Fruit fly (Drosophila melanogaster): ENCODE data around the gene CG12155.

CG12155 gene

DNA sequence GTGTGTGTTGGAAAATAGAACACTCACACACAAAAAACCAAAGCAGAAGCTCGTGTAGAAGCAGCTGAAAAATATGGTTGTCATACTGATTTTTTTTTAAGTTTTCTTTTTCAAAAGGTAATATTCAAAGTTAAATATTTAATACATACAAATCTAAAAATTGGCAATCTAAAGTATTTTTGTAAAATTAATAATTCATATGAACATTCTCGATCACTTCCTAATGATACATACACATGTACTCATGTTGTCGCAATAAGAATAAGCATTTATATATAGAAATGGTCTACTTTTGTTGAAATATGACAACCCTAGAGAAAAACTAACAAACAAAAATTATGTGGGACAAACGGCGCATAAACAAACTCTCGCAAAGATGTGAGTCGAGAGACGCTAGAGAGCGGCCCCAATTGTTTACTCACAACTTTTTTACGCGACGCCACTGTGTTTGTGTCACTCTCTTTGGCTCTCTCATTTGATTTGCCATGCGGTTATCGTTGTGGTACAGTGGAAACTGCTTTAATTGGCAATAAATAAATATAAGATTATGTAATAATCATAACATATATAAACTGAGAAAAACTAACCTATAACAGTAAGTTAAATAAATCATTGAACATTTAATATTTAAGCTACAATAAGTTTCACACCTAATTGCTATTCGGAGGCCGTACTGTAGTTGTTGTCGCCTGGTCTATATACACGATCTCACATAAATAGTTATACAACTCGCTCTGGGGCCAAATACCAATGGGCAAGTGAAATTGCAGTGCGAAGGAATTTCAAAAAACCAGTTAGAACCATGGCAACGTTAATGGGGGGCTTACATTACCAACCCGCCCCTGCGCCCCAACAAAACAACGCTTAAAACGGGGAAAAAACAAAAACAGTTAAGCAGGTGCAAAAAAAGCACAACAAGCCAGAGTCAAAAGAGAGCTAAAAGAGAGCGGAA, 21.9 kb upstream of the CG12155 start (continued):
- TF ChIP-seq insv (GFP tag; optimal IDR thresholded peaks at IDR 0.05), result peak in 1 of 2 experiments; percentile 78
- peak; percentile 97 for TF ChIP-seq fd96Cb (tag; optimal IDR thresholded peaks at IDR 0.05)
- peak; percentile 97 for TF ChIP-seq ATbp (GFP tag; optimal IDR thresholded peaks at IDR 0.05)
- peak; percentile 95 for TF ChIP-seq ro (GFP tag; IDR thresholded peaks at IDR 0.05)
- peak; percentile 98 for TF ChIP-seq NfI (GFP tag; optimal IDR thresholded peaks at IDR 0.05)
- peak; percentile 98 for TF ChIP-seq ttk (GFP tag; IDR thresholded peaks at IDR 0.05)
- peak; percentile 96 for TF ChIP-seq CG3726 (GFP tag; IDR thresholded peaks at IDR 0.05)
- no peak for TF ChIP-seq hth (optimal IDR thresholded peaks at IDR 0.05)
- TF ChIP-seq caup (GFP tag; optimal IDR thresholded peaks at IDR 0.05; ENCODE audit: severe bottlenecking), result peak; percentile 98
- TF ChIP-seq Max (GFP tag; optimal IDR thresholded peaks at IDR 0.05), result peak; percentile 80
- peak; percentile 99 for TF ChIP-seq Dbx (GFP tag; IDR thresholded peaks at IDR 0.05)
- peak; percentile 99 for TF ChIP-seq tgo (GFP tag; IDR thresholded peaks at IDR 0.05)
- TF ChIP-seq her (GFP tag; optimal IDR thresholded peaks at IDR 0.05), result no peak
- TF ChIP-seq chinmo (GFP tag; IDR thresholded peaks at IDR 0.05; ENCODE audit: partially characterized antibody), result peak; percentile 63; the same call in 1 of the 4 replicates
- TF ChIP-seq CG6854 (GFP tag; optimal IDR thresholded peaks at IDR 0.05), result peak; percentile 97
- TF ChIP-seq Antp (GFP tag; optimal IDR thresholded peaks at IDR 0.05), result peak; percentile 72
- TF ChIP-seq Scr (GFP tag; IDR thresholded peaks at IDR 0.05; ENCODE audit: partially characterized antibody), result no peak
- TF ChIP-seq Dref (GFP tag; IDR thresholded peaks at IDR 0.05), result peak; percentile 48; the same call in 1 of the 2 replicates
- TF ChIP-seq Lim3 (GFP tag; IDR thresholded peaks at IDR 0.05), result peak; percentile 95
- TF ChIP-seq luna (GFP tag; optimal IDR thresholded peaks at IDR 0.05), result no peak
- peak; percentile 93 for TF ChIP-seq psq (GFP tag; optimal IDR thresholded peaks at IDR 0.05)
- TF ChIP-seq so (GFP tag; IDR thresholded peaks at IDR 0.05), result peak; percentile 97
- TF ChIP-seq maf-S (GFP tag; optimal IDR thresholded peaks at IDR 0.05), result peak; percentile 40
- peak; percentile 88 for TF ChIP-seq kay (GFP tag; optimal IDR thresholded peaks at IDR 0.05)
- peak; percentile 98 for TF ChIP-seq seq (GFP tag; IDR thresholded peaks at IDR 0.05)
- peak; percentile 90 for TF ChIP-seq CG5180 (GFP tag; optimal IDR thresholded peaks at IDR 0.05)
- TF ChIP-seq gce (GFP tag; IDR thresholded peaks at IDR 0.05), result peak; percentile 98
- TF ChIP-seq phol (tag; optimal IDR thresholded peaks at IDR 0.05), result peak; percentile 96
- peak; percentile 97 for TF ChIP-seq CG17912 (GFP tag; optimal IDR thresholded peaks at IDR 0.05)
- peak; percentile 97 for TF ChIP-seq CG2889 (GFP tag; IDR thresholded peaks at IDR 0.05)
- peak; percentile 92 for TF ChIP-seq CG3407 (GFP tag; optimal IDR thresholded peaks at IDR 0.05)
- TF ChIP-seq dm (GFP tag; optimal IDR thresholded peaks at IDR 0.05), result peak; percentile 49
- peak; percentile 98 for TF ChIP-seq NFAT (GFP tag; IDR thresholded peaks at IDR 0.05)
- no peak for TF ChIP-seq CG4282 (GFP tag; optimal IDR thresholded peaks at IDR 0.05)
- peak; percentile 98 for TF ChIP-seq zfh1 (GFP tag; IDR thresholded peaks at IDR 0.05)
- peak; percentile 93 for TF ChIP-seq CG16815 (GFP tag; optimal IDR thresholded peaks at IDR 0.05)
- TF ChIP-seq Doc2 (GFP tag; IDR thresholded peaks at IDR 0.05), result peak; percentile 90
- peak; percentile 98 for TF ChIP-seq CG9215 (GFP tag; IDR thresholded peaks at IDR 0.05)
- TF ChIP-seq CG6813 (GFP tag; optimal IDR thresholded peaks at IDR 0.05), result peak; percentile 97
- TF ChIP-seq pum (GFP tag; optimal IDR thresholded peaks at IDR 0.05), result peak; percentile 74
- peak; percentile 77 to 81 for TF ChIP-seq Trl (optimal IDR thresholded peaks at IDR 0.05)
- peak; percentile 33 for TF ChIP-seq Trl (GFP tag; optimal IDR thresholded peaks at IDR 0.05)
- TF ChIP-seq aop (GFP tag; IDR thresholded peaks at IDR 0.05), result peak; percentile 90
- peak; percentile 98 for TF ChIP-seq CG17328 (GFP tag; IDR thresholded peaks at IDR 0.05)
- peak; percentile 84 for TF ChIP-seq ems (GFP tag; optimal IDR thresholded peaks at IDR 0.05)
- peak; percentile 99 for TF ChIP-seq CG34422 (GFP tag; IDR thresholded peaks at IDR 0.05)
- peak; percentile 98 for TF ChIP-seq stc (GFP tag; IDR thresholded peaks at IDR 0.05)
- TF ChIP-seq D19B (GFP tag; optimal IDR thresholded peaks at IDR 0.05), result peak; percentile 74
- TF ChIP-seq CG12219 (GFP tag; optimal IDR thresholded peaks at IDR 0.05), result peak; percentile 97
- TF ChIP-seq Chrac-16 (GFP tag; optimal IDR thresholded peaks at IDR 0.05), result peak; percentile 97

Measured in whole organism, embryonic.